Worm (Caenorhabditis elegans): Measurements from ENCODE around the gene B0546.5.
"Not testable (repeated sequence)": the region's sequence is repeated elsewhere in the genome, so short reads cannot be mapped to it uniquely, and the experiment has no call there.

Gene B0546.5

ce11 chrIV:3389999-3390398, at the start of gene B0546.5:
Gene B0546.5, minus strand, starts transcription at chrIV:3390099.
- not testable (repeated sequence) for TF ChIP-seq madf-3 (GFP tag; IDR thresholded peaks at IDR 0.05); madf-6 (GFP tag; IDR thresholded peaks at IDR 0.05); F55B11.4 (tag; optimal IDR thresholded peaks at IDR 0.05; ENCODE audit: borderline replicate concordance, insufficient read depth)

ce11 chrIV:3439354-3439753, 49.5 kb upstream of the B0546.5 start, which contains the start of gene grd-3:
Gene grd-3, plus strand, starts transcription at chrIV:3439655.
- TF ChIP-seq lin-35 (GFP tag; optimal IDR thresholded peaks at IDR 0.05) (no peak), zfh-2 (GFP tag; conservative IDR thresholded peaks at IDR 0.05) (0 out of 2 replicates have a peak, but pooled peaks have one; percentile 5)

- TF ChIP-seq Y95B8A.8 (GFP tag; IDR thresholded peaks at IDR 0.05), result no peak
- no peak for TF ChIP-seq ztf-22 (GFP tag; optimal IDR thresholded peaks at IDR 0.05)
- no peak for TF ChIP-seq attf-5 (GFP tag; optimal IDR thresholded peaks at IDR 0.05)
- no peak for TF ChIP-seq lin-26 (GFP tag; IDR thresholded peaks at IDR 0.05)
- TF ChIP-seq tbx-9 (tag; optimal IDR thresholded peaks at IDR 0.05; ENCODE audit: borderline replicate concordance), result no peak
- TF ChIP-seq rcor-1 (GFP tag; IDR thresholded peaks at IDR 0.05), result no peak
- no peak for TF ChIP-seq akir-1 (GFP tag; optimal IDR thresholded peaks at IDR 0.05)
- TF ChIP-seq let-607 (tag; optimal IDR thresholded peaks at IDR 0.05), result no peak
- TF ChIP-seq F23B12.7 (tag; optimal IDR thresholded peaks at IDR 0.05; ENCODE audit: insufficient read depth), result no peak
- TF ChIP-seq efl-1 (GFP tag; optimal IDR thresholded peaks at IDR 0.05), result no peak
- TF ChIP-seq B0336.3 (GFP tag; IDR thresholded peaks at IDR 0.05), result no peak
- no peak for TF ChIP-seq ccch-3 (GFP tag; optimal IDR thresholded peaks at IDR 0.05)
Measured at ce11 chrIV:3438022-3438421, 48.1 kb upstream of the B0546.5 start, which contains the start of gene grd-13. Gene grd-13, plus strand, starts transcription at chrIV:3438312.

DNA sequence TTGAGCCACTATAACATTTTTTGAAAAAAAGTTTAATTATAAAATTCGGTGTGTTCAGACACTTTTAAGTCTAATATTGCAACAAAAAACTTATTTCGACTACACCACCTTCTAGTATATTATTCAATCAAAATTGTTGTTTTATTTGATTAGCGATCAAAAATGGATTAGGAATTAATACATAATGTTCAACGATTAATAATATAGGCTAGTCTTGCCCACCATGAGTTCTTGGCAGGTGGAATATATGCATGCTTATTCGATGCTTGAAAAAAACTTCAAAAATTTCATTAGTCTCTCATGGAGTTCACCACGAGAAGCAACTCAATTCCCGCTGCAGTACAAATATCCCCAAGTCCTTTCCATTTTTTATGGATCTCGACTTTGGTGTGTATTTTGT, 46.1 kb upstream of the B0546.5 start, which contains the start of gene srz-32:
Gene srz-32 (plus strand): TSS at position 301 of the 400 bp plus-strand sequence.
- TF ChIP-seq somi-1 (GFP tag; optimal IDR thresholded peaks at IDR 0.05), result no peak
- no peak for TF ChIP-seq nhr-80 (tag; optimal IDR thresholded peaks at IDR 0.05)
- no peak for TF ChIP-seq F37B4.10 (GFP tag; IDR thresholded peaks at IDR 0.05)
- TF ChIP-seq lin-40 (tag; optimal IDR thresholded peaks at IDR 0.05), result no peak
- no peak for TF ChIP-seq Y95B8A.8 (GFP tag; IDR thresholded peaks at IDR 0.05)
- no peak for TF ChIP-seq ztf-26 (tag; optimal IDR thresholded peaks at IDR 0.05)
- TF ChIP-seq hmg-1.2 (GFP tag; IDR thresholded peaks at IDR 0.05), result no peak
- TF ChIP-seq cebp-2 (GFP tag; IDR thresholded peaks at IDR 0.05), result no peak
- no peak for TF ChIP-seq him-1 (tag; optimal IDR thresholded peaks at IDR 0.05)
- TF ChIP-seq aptf-2 (GFP tag; conservative IDR thresholded peaks at IDR 0.05), result no peak

DNA sequence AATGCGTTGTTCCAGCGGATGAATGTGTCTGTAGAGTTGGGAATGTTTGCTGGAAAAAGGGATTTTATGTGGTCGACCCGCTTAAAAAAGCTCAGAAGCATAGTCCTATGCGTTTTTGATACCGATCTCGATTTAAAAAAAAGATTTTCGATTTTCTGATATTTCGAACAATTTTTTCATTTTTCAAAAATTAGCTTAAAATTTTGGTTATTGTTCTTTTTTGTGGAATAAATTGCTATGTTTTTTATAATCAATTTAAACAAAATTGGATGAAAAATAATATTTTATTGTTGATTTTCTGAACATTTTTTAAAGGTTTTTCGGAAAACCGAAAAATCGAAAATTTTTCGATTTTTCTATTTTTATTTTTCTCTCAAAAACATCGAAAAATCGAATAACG, 43.5 kb upstream of the B0546.5 start, which contains the start of gene C04C3.7:
Gene C04C3.7 (minus strand): TSS at position 101 of the 400 bp plus-strand sequence.
- TF ChIP-seq lin-54 (GFP tag; optimal IDR thresholded peaks at IDR 0.05); cebp-1 (GFP tag; IDR thresholded peaks at IDR 0.05); cebp-1 (tag; optimal IDR thresholded peaks at IDR 0.05); ceh-100 (GFP tag; IDR thresholded peaks at IDR 0.05): not testable (repeated sequence)

- no peak for TF ChIP-seq athp-1 (tag; optimal IDR thresholded peaks at IDR 0.05)
- TF ChIP-seq attf-6 (GFP tag; IDR thresholded peaks at IDR 0.05), result no peak
- no peak for TF ChIP-seq chd-7 (tag; optimal IDR thresholded peaks at IDR 0.05)
- no peak for TF ChIP-seq lsy-27 (tag; optimal IDR thresholded peaks at IDR 0.05; ENCODE audit: borderline replicate concordance, insufficient read depth)
- no peak for TF ChIP-seq B0261.1 (tag; optimal IDR thresholded peaks at IDR 0.05)
- TF ChIP-seq ceh-58 (GFP tag; IDR thresholded peaks at IDR 0.05), result no peak
- no peak for TF ChIP-seq F55B11.4 (tag; optimal IDR thresholded peaks at IDR 0.05; ENCODE audit: borderline replicate concordance, insufficient read depth)
- TF ChIP-seq ztf-28 (GFP tag; IDR thresholded peaks at IDR 0.05), result no peak
- TF ChIP-seq F52B5.7 (tag; optimal IDR thresholded peaks at IDR 0.05), result no peak
- no peak for TF ChIP-seq F23B12.7 (tag; optimal IDR thresholded peaks at IDR 0.05; ENCODE audit: insufficient read depth)
- no peak for TF ChIP-seq T07F8.4 (tag; optimal IDR thresholded peaks at IDR 0.05)
- no peak for TF ChIP-seq hmg-20 (GFP tag; IDR thresholded peaks at IDR 0.05)
- TF ChIP-seq sea-2 (GFP tag; IDR thresholded peaks at IDR 0.05), result no peak
Measured at ce11 chrIV:3428434-3428950, 38.6 kb upstream of the B0546.5 start, which contains the start of the genes C04C3.9 and srz-60. Gene C04C3.9, minus strand, starts transcription at chrIV:3428534. Gene srz-60, plus strand, starts transcription at chrIV:3428900.
